Fruit fly (Drosophila melanogaster) whole organism, prepupa: ENCODE measurements around the gene Cyp4c3.

Experiments
- Blimp-1 ChIP-seq: fragments of 200-800 bp; sonication (Bioruptor generic); optimal IDR thresholded peaks from 3 replicates; lab custom pipeline; 2017; ENCODE audit warnings: missing biosample characterization, missing genetic modification characterization, mild to moderate bottlenecking, moderate library complexity, missing genetic modification reagents
- CG10631 ChIP-seq: fragments of 200-800 bp; sonication (Bioruptor generic); optimal IDR thresholded peaks from 2 replicates; lab custom pipeline; 2016; ENCODE audit warnings: missing biosample characterization, missing genetic modification characterization
- CG10669 ChIP-seq: fragments of 200-800 bp; sonication (Bioruptor generic); optimal IDR thresholded peaks from 3 replicates; lab custom pipeline; 2018; ENCODE audit warnings: missing biosample characterization, mild to moderate bottlenecking, missing genetic modification characterization, moderate library complexity
- CG11762 ChIP-seq: fragments of 200-800 bp; sonication (Bioruptor generic); optimal IDR thresholded peaks from 3 replicates; lab custom pipeline; 2016; ENCODE audit warnings: missing biosample characterization, missing genetic modification characterization; ENCODE audit not compliant: insufficient read depth
- CG11902 ChIP-seq: fragments of 200-800 bp; sonication (Bioruptor generic); optimal IDR thresholded peaks from 3 replicates; lab custom pipeline; 2016; ENCODE audit warnings: missing biosample characterization, missing genetic modification characterization
- CG15336 ChIP-seq: fragments of 200-800 bp; sonication (Bioruptor generic); IDR thresholded peaks from 2 replicates; pipeline ENCODE4 v1.3.6; 2022; ENCODE audit warnings: missing biosample characterization, missing genetic modification characterization
- CG1621 ChIP-seq: fragments of 200-800 bp; sonication (Bioruptor generic); optimal IDR thresholded peaks from 3 replicates; lab custom pipeline; 2018; ENCODE audit warnings: missing biosample characterization, mild to moderate bottlenecking, missing genetic modification characterization
- CG16779 ChIP-seq: fragments of 200-800 bp; sonication (Bioruptor generic); optimal IDR thresholded peaks from 3 replicates; lab custom pipeline; 2017; ENCODE audit warnings: missing biosample characterization, mild to moderate bottlenecking, missing genetic modification characterization
- CG3032 ChIP-seq: fragments of 200-800 bp; optimal IDR thresholded peaks from 2 replicates; lab custom pipeline; 2019; ENCODE audit warnings: missing biosample characterization, mild to moderate bottlenecking, missing genetic modification characterization, moderate library complexity
- CG31627 ChIP-seq: fragments of 200-800 bp; sonication (Bioruptor generic); optimal IDR thresholded peaks from 3 replicates; lab custom pipeline; 2016; ENCODE audit warnings: missing biosample characterization, missing genetic modification characterization
- CG32006 ChIP-seq: fragments of 200-800 bp; sonication (Bioruptor generic); optimal IDR thresholded peaks from 3 replicates; lab custom pipeline; 2017; ENCODE audit warnings: missing biosample characterization, mild to moderate bottlenecking, missing genetic modification characterization
- CG34406 ChIP-seq: fragments of 200-800 bp; sonication (Bioruptor generic); optimal IDR thresholded peaks from 3 replicates; lab custom pipeline; 2016; ENCODE audit warnings: missing biosample characterization, missing genetic modification characterization
- CG3919 ChIP-seq: fragments of 200-800 bp; sonication (Bioruptor generic); optimal IDR thresholded peaks from 3 replicates; lab custom pipeline; 2016; ENCODE audit warnings: missing biosample characterization, missing genetic modification characterization
- CG4318 ChIP-seq: fragments of 200-800 bp; sonication (Bioruptor generic); optimal IDR thresholded peaks from 3 replicates; lab custom pipeline; 2017; ENCODE audit warnings: missing biosample characterization, mild to moderate bottlenecking, missing genetic modification characterization
- CG6163 ChIP-seq: fragments of 200-800 bp; sonication (Bioruptor generic); IDR thresholded peaks from 3 replicates; pipeline ENCODE4 v1.3.6; 2022; ENCODE audit warnings: missing biosample characterization, missing genetic modification characterization
- CG6276 ChIP-seq: fragments of 200-800 bp; sonication (Bioruptor generic); optimal IDR thresholded peaks from 2 replicates; lab custom pipeline; 2017; ENCODE audit warnings: missing biosample characterization, mild to moderate bottlenecking, missing genetic modification characterization
- CG6792 ChIP-seq: fragments of 200-800 bp; sonication (Bioruptor generic); optimal IDR thresholded peaks from 3 replicates; lab custom pipeline; 2016; ENCODE audit warnings: missing biosample characterization, missing genetic modification characterization
- CG6854 ChIP-seq: fragments of 200-800 bp; sonication (Bioruptor generic); optimal IDR thresholded peaks from 2 replicates; lab custom pipeline; 2017; ENCODE audit warnings: missing biosample characterization, mild to moderate bottlenecking, missing genetic modification characterization
- CG7368 ChIP-seq: fragments of 200-800 bp; sonication (Bioruptor generic); optimal IDR thresholded peaks from 3 replicates; lab custom pipeline; 2016; ENCODE audit warnings: missing biosample characterization, missing genetic modification characterization
- CG8119 ChIP-seq: fragments of 200-800 bp; sonication (Bioruptor generic); IDR thresholded peaks from 3 replicates; pipeline ENCODE4 v1.3.6; 2022; ENCODE audit warnings: missing biosample characterization, missing genetic modification characterization
- CG8319 ChIP-seq: fragments of 200-800 bp; sonication (Bioruptor generic); optimal IDR thresholded peaks from 3 replicates; lab custom pipeline; 2016; ENCODE audit warnings: missing biosample characterization, missing genetic modification characterization
- CG8632 ChIP-seq: fragments of 200-800 bp; sonication (Bioruptor generic); optimal IDR thresholded peaks from 3 replicates; lab custom pipeline; 2016; ENCODE audit warnings: missing biosample characterization, missing genetic modification characterization
- Eip75B ChIP-seq: fragments of 200-800 bp; sonication (Bioruptor generic); optimal IDR thresholded peaks from 3 replicates; lab custom pipeline; 2016; ENCODE audit warnings: missing biosample characterization, missing genetic modification characterization
- Eip93F ChIP-seq: fragments of 200-800 bp; sonication (Bioruptor generic); optimal IDR thresholded peaks from 2 replicates; lab custom pipeline; 2016; ENCODE audit warnings: missing biosample characterization, mild to moderate bottlenecking, missing genetic modification characterization
- Ets96B ChIP-seq: fragments of 200-800 bp; optimal IDR thresholded peaks from 2 replicates; lab custom pipeline; 2019; ENCODE audit warnings: missing biosample characterization, mild to moderate bottlenecking, missing genetic modification characterization, moderate library complexity
- Gug ChIP-seq: fragments of 200-800 bp; sonication (Bioruptor generic); IDR thresholded peaks from 2 replicates; pipeline ENCODE4 v1.3.6; 2022; ENCODE audit warnings: missing biosample characterization, missing genetic modification characterization
- Hr38 ChIP-seq: sonication (Bioruptor generic); optimal IDR thresholded peaks from 2 replicates; lab custom pipeline; 2016; ENCODE audit warnings: missing biosample characterization, missing genetic modification characterization
- Hr39 ChIP-seq: fragments of 200-800 bp; sonication (Bioruptor generic); optimal IDR thresholded peaks from 2 replicates; lab custom pipeline; 2016; ENCODE audit warnings: missing biosample characterization, missing genetic modification characterization
- Hr4 ChIP-seq: fragments of 200-800 bp; sonication (Bioruptor generic); optimal IDR thresholded peaks from 3 replicates; lab custom pipeline; 2016; ENCODE audit warnings: missing biosample characterization, missing genetic modification characterization
- Lpt ChIP-seq: fragments of 200-800 bp; sonication (Bioruptor generic); optimal IDR thresholded peaks from 3 replicates; lab custom pipeline; 2016; ENCODE audit warnings: missing biosample characterization, missing genetic modification characterization
- Met ChIP-seq: fragments of 200-800 bp; sonication (Bioruptor generic); optimal IDR thresholded peaks from 3 replicates; lab custom pipeline; 2016; ENCODE audit warnings: missing biosample characterization, missing genetic modification characterization
- OdsH ChIP-seq: fragments of 200-800 bp; sonication (Bioruptor generic); optimal IDR thresholded peaks from 3 replicates; lab custom pipeline; 2016; ENCODE audit warnings: missing biosample characterization, missing genetic modification characterization
- Smox ChIP-seq: fragments of 200-800 bp; sonication (Bioruptor generic); optimal IDR thresholded peaks from 3 replicates; lab custom pipeline; 2016; ENCODE audit warnings: missing biosample characterization, missing genetic modification characterization
- Sox14 ChIP-seq: fragments of 200-800 bp; sonication (Bioruptor generic); optimal IDR thresholded peaks from 3 replicates; lab custom pipeline; 2016; ENCODE audit warnings: missing biosample characterization, missing genetic modification characterization
- Sox15 ChIP-seq: fragments of 200-800 bp; sonication (Bioruptor generic); optimal IDR thresholded peaks from 3 replicates; lab custom pipeline; 2016; ENCODE audit warnings: missing biosample characterization, missing genetic modification characterization
- achi ChIP-seq: fragments of 200-800 bp; sonication (Bioruptor generic); optimal IDR thresholded peaks from 3 replicates; lab custom pipeline; 2016; ENCODE audit warnings: missing biosample characterization, missing genetic modification characterization
- acj6 ChIP-seq: fragments of 200-800 bp; sonication (Bioruptor generic); optimal IDR thresholded peaks from 3 replicates; lab custom pipeline; 2016; ENCODE audit warnings: missing biosample characterization, missing genetic modification characterization
- cyc ChIP-seq: fragments of 200-800 bp; sonication (Bioruptor generic); optimal IDR thresholded peaks from 3 replicates; lab custom pipeline; 2016; ENCODE audit warnings: missing biosample characterization, missing genetic modification characterization
- dac ChIP-seq: fragments of 200-800 bp; sonication (Bioruptor generic); optimal IDR thresholded peaks from 2 replicates; lab custom pipeline; 2017; ENCODE audit warnings: missing biosample characterization, mild to moderate bottlenecking, missing genetic modification characterization
- dsx ChIP-seq: fragments of 200-800 bp; optimal IDR thresholded peaks from 3 replicates; lab custom pipeline; 2019; ENCODE audit warnings: missing biosample characterization, mild to moderate bottlenecking, missing genetic modification characterization, moderate library complexity; ENCODE audit not compliant: poor library complexity, severe bottlenecking
- esn ChIP-seq: fragments of 200-800 bp; sonication (Bioruptor generic); optimal IDR thresholded peaks from 2 replicates; lab custom pipeline; 2016; ENCODE audit warnings: missing biosample characterization, mild to moderate bottlenecking, missing genetic modification characterization, moderate library complexity
- fd85E ChIP-seq: fragments of 200-800 bp; sonication (Bioruptor generic); optimal IDR thresholded peaks from 3 replicates; lab custom pipeline; 2016; ENCODE audit warnings: missing biosample characterization, missing genetic modification characterization
- fkh ChIP-seq: fragments of 200-800 bp; sonication (Bioruptor generic); optimal IDR thresholded peaks from 3 replicates; lab custom pipeline; 2017; ENCODE audit warnings: missing biosample characterization, mild to moderate bottlenecking, missing genetic modification characterization, moderate library complexity
- lz ChIP-seq: fragments of 200-800 bp; sonication (Bioruptor generic); optimal IDR thresholded peaks from 3 replicates; lab custom pipeline; 2016; ENCODE audit warnings: missing biosample characterization, missing genetic modification characterization
- net ChIP-seq: fragments of 200-800 bp; sonication (Bioruptor generic); optimal IDR thresholded peaks from 3 replicates; lab custom pipeline; 2016; ENCODE audit warnings: missing biosample characterization, missing genetic modification characterization
- pdm3 ChIP-seq: fragments of 200-800 bp; sonication (Bioruptor generic); optimal IDR thresholded peaks from 3 replicates; lab custom pipeline; 2016; ENCODE audit warnings: missing biosample characterization, missing genetic modification characterization
- spab ChIP-seq: fragments of 200-800 bp; sonication (Bioruptor generic); optimal IDR thresholded peaks from 2 replicates; lab custom pipeline; 2017; ENCODE audit warnings: missing biosample characterization, mild to moderate bottlenecking, missing genetic modification characterization, missing genetic modification reagents
- ss ChIP-seq, 2 experiments: fragments of 200-800 bp; sonication (Bioruptor generic); optimal IDR thresholded peaks; 2 replicates in 1 of 2; 3 replicates in 1 of 2; lab custom pipeline; 2017 to 2018; ENCODE audit warnings: mild to moderate bottlenecking in 2 of 2, missing biosample characterization in 2 of 2, missing genetic modification characterization in 2 of 2, moderate library complexity in 1 of 2
- svp ChIP-seq: fragments of 200-800 bp; sonication (Bioruptor generic); peaks from one replicate; lab custom pipeline; 2016; ENCODE audit warnings: missing biosample characterization, missing genetic modification characterization
- vri ChIP-seq: fragments of 200-800 bp; sonication (Bioruptor generic); optimal IDR thresholded peaks from 3 replicates; lab custom pipeline; 2016; ENCODE audit warnings: missing biosample characterization, mild to moderate bottlenecking, missing genetic modification characterization

Cyp4c3 gene

dm6 chr3R:30863971-30864370 lies 29.9 kb upstream of the Cyp4c3 start:
- TF ChIP-seq Sox14 (GFP tag; lab: Kevin White, UChicago) (no peak), CG8319 (no peak), Ets96B (no peak), fkh (no peak), vri (GFP tag; lab: Kevin White, UChicago) (no peak), achi (GFP tag; lab: Kevin White, UChicago) (no peak), ss (GFP tag; optimal IDR thresholded peaks at IDR 0.05; lab: Kevin White, UChicago) (peak in 1 of 2 experiments; percentile 92), Eip75B (peak; percentile 26), acj6 (no peak), CG6792 (no peak), CG6163 (GFP tag; lab: Robert Waterston, UW) (no peak)
- TF ChIP-seq, all 60 proteins: peak for 2

dm6 chr3R:30864465-30864864 lies 29.4 kb upstream of the Cyp4c3 start:
- TF ChIP-seq achi (GFP tag; lab: Kevin White, UChicago) (peak; percentile 17), CG10631 (peak; percentile 45), OdsH (peak; percentile 56), CG6276 (GFP tag; lab: Kevin White, UChicago) (peak; percentile 26), CG7368 (GFP tag; lab: Kevin White, UChicago) (no peak), Hr39 (GFP tag; lab: Kevin White, UChicago) (no peak), Gug (no peak), CG1621 (tag; lab: Kevin White, UChicago) (no peak), CG8632 (peak; percentile 35), Met (GFP tag; lab: Kevin White, UChicago) (no peak), Sox14 (GFP tag; lab: Kevin White, UChicago) (peak; percentile 5), CG34406 (GFP tag; lab: Kevin White, UChicago) (peak; percentile 5), CG6854 (no peak), CG15336 (GFP tag; lab: Robert Waterston, UW) (no peak), esn (GFP tag; lab: Kevin White, UChicago) (no peak), spab (GFP tag; lab: Kevin White, UChicago) (peak; percentile 36), Hr38 (GFP tag; lab: Kevin White, UChicago) (no peak), Smox (no peak), CG16779 (tag; lab: Kevin White, UChicago) (no peak), CG3032 (tag; lab: Kevin White, UChicago) (peak; percentile 34), lz (GFP tag; lab: Kevin White, UChicago) (no peak), Sox15 (GFP tag; lab: Kevin White, UChicago) (peak; percentile 15), CG11902 (GFP tag; lab: Kevin White, UChicago) (no peak), svp (GFP tag; lab: Kevin White, UChicago) (peak; percentile 36), Eip93F (GFP tag; lab: Kevin White, UChicago) (no peak), Hr4 (peak; percentile 34), ss (GFP tag; optimal IDR thresholded peaks at IDR 0.05; lab: Kevin White, UChicago) (peak in 1 of 2 experiments; percentile 58), CG11762 (GFP tag; lab: Kevin White, UChicago) (peak; percentile 16), CG31627 (GFP tag; lab: Kevin White, UChicago) (no peak), CG3919 (peak; percentile 33), Lpt (no peak), CG32006 (peak; percentile 72), Eip75B (no peak), Ets96B (peak; percentile 54), pdm3 (GFP tag; lab: Kevin White, UChicago) (peak; percentile 26), CG8119 (GFP tag; lab: Robert Waterston, UW) (peak; percentile 28; the same call in 1 of the 3 replicates), CG4318 (peak; percentile 40), fd85E (no peak), CG10669 (GFP tag; lab: Kevin White, UChicago) (peak; percentile 45), CG6163 (GFP tag; lab: Robert Waterston, UW) (no peak), net (peak; percentile 25), dac (GFP tag; lab: Kevin White, UChicago) (peak; percentile 9), cyc (GFP tag; lab: Kevin White, UChicago) (no peak), Blimp-1 (GFP tag; lab: Kevin White, UChicago) (no peak), dsx (GFP tag; lab: Kevin White, UChicago) (peak; percentile 11)
